Worm (Caenorhabditis elegans) whole organism, late embryonic: ENCODE data around the gene nhr-172.

ENCODE experiments used
- C08G9.2 ChIP-seq: sonication (generic microtip); optimal IDR thresholded peaks from 2 replicates; lab custom pipeline; 2016; ENCODE audit warnings: mild to moderate bottlenecking, missing genetic modification characterization, moderate library complexity, missing compliant biosample characterization
- K02D7.2 ChIP-seq: sonication (generic microtip); optimal IDR thresholded peaks from 2 replicates; lab custom pipeline; 2017; ENCODE audit warnings: mild to moderate bottlenecking, missing genetic modification characterization, missing compliant biosample characterization
- ama-1 ChIP-seq: fragments of 150-350 bp; optimal IDR thresholded peaks from 2 replicates; lab custom pipeline; 2014
- ceh-30 ChIP-seq: fragments of 150-350 bp; optimal IDR thresholded peaks from 2 replicates; lab custom pipeline; 2014; ENCODE audit warnings: missing biosample characterization, missing genetic modification characterization
- ceh-34 ChIP-seq: sonication (generic microtip); optimal IDR thresholded peaks from 2 replicates; lab custom pipeline; 2016; ENCODE audit warnings: mild to moderate bottlenecking, missing genetic modification characterization, missing compliant biosample characterization
- elt-2 ChIP-seq: sonication (generic microtip); optimal IDR thresholded peaks from 2 replicates; lab custom pipeline; 2016; ENCODE audit warnings: missing genetic modification reagents, missing genetic modification characterization, missing compliant biosample characterization
- ets-4 ChIP-seq: sonication (generic microtip); optimal IDR thresholded peaks from 2 replicates; lab custom pipeline; 2016; ENCODE audit warnings: missing genetic modification characterization, missing compliant biosample characterization
- gmeb-2 ChIP-seq: sonication (generic microtip); optimal IDR thresholded peaks from 2 replicates; lab custom pipeline; 2016; ENCODE audit warnings: missing genetic modification characterization, inconsistent platforms, missing compliant biosample characterization
- hlh-30 ChIP-seq: sonication (generic microtip); optimal IDR thresholded peaks from 2 replicates; lab custom pipeline; 2017; ENCODE audit warnings: antibody characterized with exemption, missing genetic modification characterization, missing compliant biosample characterization; ENCODE audit not compliant: insufficient read depth
- hlh-6 ChIP-seq: sonication (generic microtip); optimal IDR thresholded peaks from 2 replicates; lab custom pipeline; 2016; ENCODE audit warnings: missing genotype, missing genetic modification characterization, missing compliant biosample characterization
- hlh-8 ChIP-seq: sonication (generic microtip); optimal IDR thresholded peaks from 2 replicates; lab custom pipeline; 2016; ENCODE audit warnings: missing genotype, missing genetic modification characterization, missing compliant biosample characterization
- lin-11 ChIP-seq: fragments of 200-800 bp; sonication (Bioruptor generic); optimal IDR thresholded peaks from 2 replicates; lab custom pipeline; 2018; ENCODE audit warnings: mild to moderate bottlenecking, missing genetic modification characterization, missing compliant biosample characterization
- madf-2 ChIP-seq: sonication (generic microtip); optimal IDR thresholded peaks from 2 replicates; lab custom pipeline; 2017; ENCODE audit warnings: missing genetic modification characterization, missing compliant biosample characterization
- nfya-1 ChIP-seq: sonication (generic microtip); optimal IDR thresholded peaks from 2 replicates; lab custom pipeline; 2017; ENCODE audit warnings: missing genetic modification characterization, mild to moderate bottlenecking, missing compliant biosample characterization, antibody characterized with exemption, moderate library complexity
- pag-3 ChIP-seq: sonication (generic microtip); optimal IDR thresholded peaks from 2 replicates; lab custom pipeline; 2016; ENCODE audit warnings: missing compliant biosample characterization, missing genetic modification characterization, borderline replicate concordance
- pax-1 ChIP-seq: fragments of 150-350 bp; optimal IDR thresholded peaks from 2 replicates; lab custom pipeline; 2014; ENCODE audit warnings: missing biosample characterization, missing genetic modification characterization
- pha-2 ChIP-seq: sonication (generic microtip); optimal IDR thresholded peaks from 2 replicates; lab custom pipeline; 2017; ENCODE audit warnings: mild to moderate bottlenecking, missing genetic modification characterization, missing compliant biosample characterization
- pha-4 ChIP-seq: fragments of 150-350 bp; optimal IDR thresholded peaks from 2 replicates; lab custom pipeline; 2018; ENCODE audit warnings: missing biosample characterization, missing genetic modification reagents, missing genetic modification characterization
- pqm-1 ChIP-seq: sonication (generic microtip); optimal IDR thresholded peaks from 2 replicates; lab custom pipeline; 2016; ENCODE audit warnings: missing genetic modification characterization, missing compliant biosample characterization
- rnt-1 ChIP-seq: sonication (generic microtip); optimal IDR thresholded peaks from 2 replicates; lab custom pipeline; 2016; ENCODE audit warnings: missing genetic modification characterization, missing compliant biosample characterization
- sdc-2 ChIP-seq: sonication (generic microtip); optimal IDR thresholded peaks from 2 replicates; lab custom pipeline; 2016; ENCODE audit warnings: missing genotype, missing genetic modification characterization, missing compliant biosample characterization
- sox-2 ChIP-seq: fragments of 200-800 bp; sonication (Bioruptor generic); IDR thresholded peaks from 2 replicates; pipeline ENCODE4 v1.3.6; 2022; ENCODE audit warnings: missing genetic modification reagents, missing genetic modification characterization, missing compliant biosample characterization
- syd-9 ChIP-seq: sonication (generic microtip); optimal IDR thresholded peaks from 2 replicates; lab custom pipeline; 2016; ENCODE audit warnings: mild to moderate bottlenecking, missing genetic modification characterization, moderate library complexity, missing compliant biosample characterization
- tbx-2 ChIP-seq: sonication (generic microtip); optimal IDR thresholded peaks from 2 replicates; lab custom pipeline; 2016; ENCODE audit warnings: missing genetic modification characterization, missing compliant biosample characterization
- unc-3 ChIP-seq, 2 experiments: fragments of 200-800 bp in 1 of 2; sonication (Bioruptor generic) in 1 of 2; sonication (generic microtip) in 1 of 2; conservative IDR thresholded peaks in 1 of 2; optimal IDR thresholded peaks in 1 of 2; 2 replicates each; pipeline versions ENCODE4 v1.3.6 to Lab custom; 2016 to 2022; ENCODE audit warnings: missing compliant biosample characterization in 2 of 2, missing genetic modification characterization in 2 of 2, missing genetic modification reagents in 1 of 2

The nhr-172 gene

ce11 chrV:7555875-7556274, 47.1 kb downstream of the nhr-172 start:
- TF ChIP-seq nfya-1 (no peak), ceh-30 (tag; lab: Kevin White, UChicago) (no peak), K02D7.2 (no peak), gmeb-2 (tag; lab: Kevin White, UChicago) (no peak), pag-3 (tag; lab: Kevin White, UChicago) (no peak), ama-1 (lab: Kevin White, UChicago) (no peak), tbx-2 (no peak), rnt-1 (no peak), ceh-34 (tag; lab: Kevin White, UChicago) (no peak), unc-3 (GFP tag; conservative IDR thresholded peaks at IDR 0.05; lab: Robert Waterston, UW) (no peak), unc-3 (tag; optimal IDR thresholded peaks at IDR 0.05; lab: Kevin White, UChicago) (no peak), pha-4 (tag; lab: Kevin White, UChicago) (no peak)
- TF ChIP-seq, all 69 proteins: peak for 0

DNA sequence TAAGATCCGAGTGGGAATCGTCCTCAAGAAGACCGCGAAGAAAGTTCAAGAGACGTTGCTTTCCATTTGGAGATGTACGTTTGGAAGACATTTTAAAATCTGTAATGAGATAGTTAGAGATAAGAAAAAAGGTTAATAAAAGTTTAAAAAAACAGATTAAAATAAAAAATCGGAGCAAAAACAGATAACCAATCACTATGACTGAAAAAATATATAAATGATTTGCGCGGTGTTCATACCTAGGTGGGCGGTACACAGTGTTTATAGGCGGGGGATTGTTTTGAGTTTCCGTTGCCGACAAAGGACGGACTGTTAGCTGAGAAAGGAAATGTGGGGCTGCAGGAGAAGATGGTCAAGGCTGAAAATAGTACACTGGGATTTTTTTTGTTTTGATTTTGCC, 49.9 kb downstream of the nhr-172 start, which contains the start of gene ets-7:
Gene ets-7, minus strand, starts transcription at position 101 of the 400 bp plus-strand sequence.
- TF ChIP-seq hlh-6 (no peak), pha-2 (no peak), pqm-1 (tag; lab: Kevin White, UChicago) (no peak), hlh-8 (tag; lab: Kevin White, UChicago) (no peak), hlh-30 (tag; lab: Kevin White, UChicago) (no peak), madf-2 (tag; lab: Kevin White, UChicago) (no peak), lin-11 (no peak), nfya-1 (no peak), sdc-2 (no peak), syd-9 (tag; lab: Kevin White, UChicago) (no peak), sox-2 (GFP tag; lab: Robert Waterston, UW) (no peak), pax-1 (tag; lab: Kevin White, UChicago) (no peak), K02D7.2 (no peak), ets-4 (tag; lab: Kevin White, UChicago) (no peak), C08G9.2 (tag; lab: Kevin White, UChicago) (no peak), elt-2 (no peak)
- TF ChIP-seq, all 69 proteins: peak for 0
